Worm (Caenorhabditis elegans): ENCODE results near the gene npr-34.

DNA sequence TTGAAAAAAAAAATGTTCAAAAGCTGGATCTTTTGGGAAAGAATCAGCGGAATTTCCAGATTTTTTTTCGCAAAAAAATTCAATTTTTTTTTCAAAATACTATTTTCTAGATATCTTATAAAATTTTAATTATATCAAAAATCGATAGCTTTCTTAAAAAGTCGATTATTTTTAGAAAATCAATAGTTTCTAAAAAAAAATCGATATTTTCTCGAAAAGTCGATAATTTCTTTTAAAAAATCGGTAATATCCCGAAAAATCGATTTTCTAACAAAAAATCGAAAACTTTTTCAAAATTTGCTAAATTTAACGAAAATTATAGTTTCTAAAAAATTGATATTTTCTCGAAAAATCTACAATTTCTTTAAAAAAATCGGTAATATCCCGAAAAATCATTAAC lies 29.8 kb upstream of the npr-34 start:
- no peak for TF ChIP-seq lin-15B (tag; optimal IDR thresholded peaks at IDR 0.05)
- no peak for TF ChIP-seq skn-1 (tag; optimal IDR thresholded peaks at IDR 0.05)
- no peak for TF ChIP-seq nhr-76 (tag; optimal IDR thresholded peaks at IDR 0.05)
- TF ChIP-seq unc-62 (GFP tag; optimal IDR thresholded peaks at IDR 0.05): no peak
- no peak for TF ChIP-seq tbx-2 (tag; optimal IDR thresholded peaks at IDR 0.05)
- TF ChIP-seq mdl-1 (tag; optimal IDR thresholded peaks at IDR 0.05): no peak
- no peak for TF ChIP-seq zag-1 (tag; optimal IDR thresholded peaks at IDR 0.05)
- TF ChIP-seq nhr-237 (tag; optimal IDR thresholded peaks at IDR 0.05): no peak

Measured in whole organism, L3 larva.